Fruit fly (Drosophila melanogaster) whole organism, wandering third instar larva: ENCODE results near the gene CG1271.

ENCODE experiments used
- Dfd ChIP-seq: fragments of >200 bp; optimal IDR thresholded peaks from 2 replicates; lab custom pipeline; 2017; ENCODE audit warnings: missing biosample characterization, missing genetic modification characterization
- Hr78 ChIP-seq: fragments of >200 bp; optimal IDR thresholded peaks from 2 replicates; lab custom pipeline; 2017; ENCODE audit warnings: missing biosample characterization, missing genetic modification characterization
- Mio ChIP-seq: sonication (Bioruptor generic); optimal IDR thresholded peaks from 2 replicates; lab custom pipeline; 2016; ENCODE audit warnings: missing biosample characterization, missing genetic modification characterization
- Myc ChIP-seq: fragments of >200 bp; optimal IDR thresholded peaks from 2 replicates; lab custom pipeline; 2017
- N ChIP-seq: fragments of >200 bp; optimal IDR thresholded peaks from 2 replicates; lab custom pipeline; 2018; ENCODE audit warnings: missing biosample characterization, missing external identifiers, missing genetic modification characterization
- Rel ChIP-seq, 2 experiments: fragments of 200-800 bp; sonication (Bioruptor generic) in 1 of 2; optimal IDR thresholded peaks; 2 replicates in 1 of 2; 3 replicates in 1 of 2; lab custom pipeline; 2016 to 2019; ENCODE audit warnings: mild to moderate bottlenecking in 2 of 2, missing biosample characterization in 2 of 2, missing genetic modification characterization in 2 of 2, moderate library complexity in 1 of 2
- brk ChIP-seq: fragments of 200-800 bp; sonication (Bioruptor generic); optimal IDR thresholded peaks from 2 replicates; lab custom pipeline; 2016; ENCODE audit warnings: missing biosample characterization, mild to moderate bottlenecking, missing genetic modification characterization
- dmrt93B ChIP-seq: fragments of 200-800 bp; sonication (Bioruptor generic); optimal IDR thresholded peaks from 2 replicates; lab custom pipeline; 2018; ENCODE audit warnings: missing biosample characterization, mild to moderate bottlenecking, missing genetic modification characterization
- h ChIP-seq: fragments of 200-800 bp; sonication (Bioruptor generic); optimal IDR thresholded peaks from 3 replicates; lab custom pipeline; 2016; ENCODE audit warnings: missing biosample characterization, mild to moderate bottlenecking, missing genetic modification characterization
- pan ChIP-seq: fragments of >200 bp; optimal IDR thresholded peaks from 2 replicates; lab custom pipeline; 2017
- psq ChIP-seq: fragments of 200-800 bp; sonication (Bioruptor generic); optimal IDR thresholded peaks from 3 replicates; lab custom pipeline; 2017; ENCODE audit warnings: missing biosample characterization, mild to moderate bottlenecking, missing genetic modification characterization, moderate library complexity
- woc ChIP-seq: sonication (Bioruptor generic); optimal IDR thresholded peaks from 2 replicates; lab custom pipeline; 2016; ENCODE audit warnings: missing biosample characterization, mild to moderate bottlenecking, missing genetic modification characterization

DNA sequence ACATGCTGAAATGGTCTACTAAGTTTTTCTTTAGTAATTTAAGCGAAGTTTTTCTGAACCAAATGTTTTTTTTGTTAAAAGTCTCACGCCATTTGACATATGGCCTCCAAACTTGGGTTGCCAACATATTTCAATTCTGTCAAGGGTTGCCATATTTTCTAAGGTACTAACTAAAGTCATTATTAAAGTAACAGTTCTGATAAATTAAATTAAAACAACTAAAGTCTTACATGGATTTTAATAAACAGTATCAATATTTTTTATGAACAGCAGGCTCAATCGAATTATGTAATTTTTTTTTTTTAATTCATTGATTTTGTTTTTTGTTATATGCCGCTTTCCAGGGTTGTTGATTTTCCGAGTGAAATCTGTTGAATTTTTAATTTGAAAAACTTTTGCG is 25.9 kb upstream of the CG1271 start, which contains the start of gene aly:
- TF ChIP-seq Mio (GFP tag; lab: Kevin White, UChicago) (no peak), pan (lab: Kevin White, UChicago) (no peak), Myc (lab: Kevin White, UChicago) (no peak), h (GFP tag; lab: Kevin White, UChicago) (no peak), Hr78 (GFP tag; lab: Kevin White, UChicago) (no peak), psq (GFP tag; lab: Kevin White, UChicago) (no peak), woc (no peak), Dfd (GFP tag; lab: Kevin White, UChicago) (no peak), Rel (GFP tag; optimal IDR thresholded peaks at IDR 0.05; lab: Kevin White, UChicago) (no peak), Rel (tag; optimal IDR thresholded peaks at IDR 0.05; lab: Kevin White, UChicago) (no peak), brk (no peak), dmrt93B (GFP tag; lab: Kevin White, UChicago) (no peak), N (GFP tag; lab: Kevin White, UChicago) (no peak)
